Worm (Caenorhabditis elegans): ENCODE data around the gene cid-1.

- TF ChIP-seq flt-1 (GFP tag; IDR thresholded peaks at IDR 0.05) (no peak), ama-1 (optimal IDR thresholded peaks at IDR 0.05) (no peak), aly-1 (tag; optimal IDR thresholded peaks at IDR 0.05) (no peak), pes-1 (GFP tag; IDR thresholded peaks at IDR 0.05) (no peak), ceh-13 (GFP tag; optimal IDR thresholded peaks at IDR 0.05) (no peak), tbx-37 (GFP tag; conservative IDR thresholded peaks at IDR 0.05) (no peak), ets-7 (tag; optimal IDR thresholded peaks at IDR 0.05) (no peak), scrt-1 (GFP tag; IDR thresholded peaks at IDR 0.05) (no peak), hmg-4 (GFP tag; optimal IDR thresholded peaks at IDR 0.05) (no peak), ceh-36 (tag; optimal IDR thresholded peaks at IDR 0.05) (no peak)
Measured at ce11 chrIII:5141935-5142334, 31.8 kb upstream of the cid-1 start.

Measured in whole organism, early embryonic.